Fruit fly (Drosophila melanogaster) whole organism, prepupa: ENCODE data around the gene Charon.
A peak's percentile ranks its signal among the peaks of the same experiment; 100 is the strongest.

Experiments used
- CG10631 ChIP-seq: fragments of 200-800 bp; sonication (Bioruptor generic); optimal IDR thresholded peaks from 2 replicates; lab custom pipeline; 2016; ENCODE audit warnings: missing biosample characterization, missing genetic modification characterization
- CG10669 ChIP-seq: fragments of 200-800 bp; sonication (Bioruptor generic); optimal IDR thresholded peaks from 3 replicates; lab custom pipeline; 2018; ENCODE audit warnings: missing biosample characterization, mild to moderate bottlenecking, missing genetic modification characterization, moderate library complexity
- CG11294 ChIP-seq: fragments of 200-800 bp; sonication (Bioruptor generic); IDR thresholded peaks from 2 replicates; pipeline ENCODE4 v1.3.6; 2022; ENCODE audit warnings: missing biosample characterization, missing genetic modification characterization
- CG1621 ChIP-seq: fragments of 200-800 bp; sonication (Bioruptor generic); optimal IDR thresholded peaks from 3 replicates; lab custom pipeline; 2018; ENCODE audit warnings: missing biosample characterization, mild to moderate bottlenecking, missing genetic modification characterization
- CG3032 ChIP-seq: fragments of 200-800 bp; optimal IDR thresholded peaks from 2 replicates; lab custom pipeline; 2019; ENCODE audit warnings: missing biosample characterization, mild to moderate bottlenecking, missing genetic modification characterization, moderate library complexity
- CG31627 ChIP-seq: fragments of 200-800 bp; sonication (Bioruptor generic); optimal IDR thresholded peaks from 3 replicates; lab custom pipeline; 2016; ENCODE audit warnings: missing biosample characterization, missing genetic modification characterization
- CG34406 ChIP-seq: fragments of 200-800 bp; sonication (Bioruptor generic); optimal IDR thresholded peaks from 3 replicates; lab custom pipeline; 2016; ENCODE audit warnings: missing biosample characterization, missing genetic modification characterization
- CG3919 ChIP-seq: fragments of 200-800 bp; sonication (Bioruptor generic); optimal IDR thresholded peaks from 3 replicates; lab custom pipeline; 2016; ENCODE audit warnings: missing biosample characterization, missing genetic modification characterization
- CG4318 ChIP-seq: fragments of 200-800 bp; sonication (Bioruptor generic); optimal IDR thresholded peaks from 3 replicates; lab custom pipeline; 2017; ENCODE audit warnings: missing biosample characterization, mild to moderate bottlenecking, missing genetic modification characterization
- CG6163 ChIP-seq: fragments of 200-800 bp; sonication (Bioruptor generic); IDR thresholded peaks from 3 replicates; pipeline ENCODE4 v1.3.6; 2022; ENCODE audit warnings: missing biosample characterization, missing genetic modification characterization
- CG6792 ChIP-seq: fragments of 200-800 bp; sonication (Bioruptor generic); optimal IDR thresholded peaks from 3 replicates; lab custom pipeline; 2016; ENCODE audit warnings: missing biosample characterization, missing genetic modification characterization
- CG6808 ChIP-seq: fragments of 200-800 bp; sonication (Bioruptor generic); optimal IDR thresholded peaks from 3 replicates; lab custom pipeline; 2017; ENCODE audit warnings: missing biosample characterization, missing genetic modification characterization, mild to moderate bottlenecking, moderate library complexity, missing genetic modification reagents
- CG6854 ChIP-seq: fragments of 200-800 bp; sonication (Bioruptor generic); optimal IDR thresholded peaks from 2 replicates; lab custom pipeline; 2017; ENCODE audit warnings: missing biosample characterization, mild to moderate bottlenecking, missing genetic modification characterization
- CG8119 ChIP-seq: fragments of 200-800 bp; sonication (Bioruptor generic); IDR thresholded peaks from 3 replicates; pipeline ENCODE4 v1.3.6; 2022; ENCODE audit warnings: missing biosample characterization, missing genetic modification characterization
- Eip75B ChIP-seq: fragments of 200-800 bp; sonication (Bioruptor generic); optimal IDR thresholded peaks from 3 replicates; lab custom pipeline; 2016; ENCODE audit warnings: missing biosample characterization, missing genetic modification characterization
- Eip93F ChIP-seq: fragments of 200-800 bp; sonication (Bioruptor generic); optimal IDR thresholded peaks from 2 replicates; lab custom pipeline; 2016; ENCODE audit warnings: missing biosample characterization, mild to moderate bottlenecking, missing genetic modification characterization
- Ets21C ChIP-seq: fragments of 200-800 bp; sonication (Bioruptor generic); optimal IDR thresholded peaks from 3 replicates; lab custom pipeline; 2016; ENCODE audit warnings: missing biosample characterization, missing genetic modification characterization
- Hr38 ChIP-seq: sonication (Bioruptor generic); optimal IDR thresholded peaks from 2 replicates; lab custom pipeline; 2016; ENCODE audit warnings: missing biosample characterization, missing genetic modification characterization
- Hr39 ChIP-seq: fragments of 200-800 bp; sonication (Bioruptor generic); optimal IDR thresholded peaks from 2 replicates; lab custom pipeline; 2016; ENCODE audit warnings: missing biosample characterization, missing genetic modification characterization
- Hr4 ChIP-seq: fragments of 200-800 bp; sonication (Bioruptor generic); optimal IDR thresholded peaks from 3 replicates; lab custom pipeline; 2016; ENCODE audit warnings: missing biosample characterization, missing genetic modification characterization
- Lpt ChIP-seq: fragments of 200-800 bp; sonication (Bioruptor generic); optimal IDR thresholded peaks from 3 replicates; lab custom pipeline; 2016; ENCODE audit warnings: missing biosample characterization, missing genetic modification characterization
- Met ChIP-seq: fragments of 200-800 bp; sonication (Bioruptor generic); optimal IDR thresholded peaks from 3 replicates; lab custom pipeline; 2016; ENCODE audit warnings: missing biosample characterization, missing genetic modification characterization
- Sox14 ChIP-seq: fragments of 200-800 bp; sonication (Bioruptor generic); optimal IDR thresholded peaks from 3 replicates; lab custom pipeline; 2016; ENCODE audit warnings: missing biosample characterization, missing genetic modification characterization
- dac ChIP-seq: fragments of 200-800 bp; sonication (Bioruptor generic); optimal IDR thresholded peaks from 2 replicates; lab custom pipeline; 2017; ENCODE audit warnings: missing biosample characterization, mild to moderate bottlenecking, missing genetic modification characterization
- dsx ChIP-seq: fragments of 200-800 bp; optimal IDR thresholded peaks from 3 replicates; lab custom pipeline; 2019; ENCODE audit warnings: missing biosample characterization, mild to moderate bottlenecking, missing genetic modification characterization, moderate library complexity; ENCODE audit not compliant: poor library complexity, severe bottlenecking
- eg ChIP-seq: fragments of 200-800 bp; sonication (Bioruptor generic); IDR thresholded peaks from 3 replicates; pipeline ENCODE4 v1.3.6; 2022; ENCODE audit warnings: missing biosample characterization, missing genetic modification characterization
- esn ChIP-seq: fragments of 200-800 bp; sonication (Bioruptor generic); optimal IDR thresholded peaks from 2 replicates; lab custom pipeline; 2016; ENCODE audit warnings: missing biosample characterization, mild to moderate bottlenecking, missing genetic modification characterization, moderate library complexity
- fd59A ChIP-seq: fragments of 200-800 bp; sonication (Bioruptor generic); optimal IDR thresholded peaks from 2 replicates; lab custom pipeline; 2017; ENCODE audit warnings: missing biosample characterization, mild to moderate bottlenecking, missing genetic modification characterization, missing genetic modification reagents
- fd85E ChIP-seq: fragments of 200-800 bp; sonication (Bioruptor generic); optimal IDR thresholded peaks from 3 replicates; lab custom pipeline; 2016; ENCODE audit warnings: missing biosample characterization, missing genetic modification characterization
- lz ChIP-seq: fragments of 200-800 bp; sonication (Bioruptor generic); optimal IDR thresholded peaks from 3 replicates; lab custom pipeline; 2016; ENCODE audit warnings: missing biosample characterization, missing genetic modification characterization
- salr ChIP-seq, 2 experiments: fragments of 200-800 bp; sonication (Bioruptor generic); optimal IDR thresholded peaks; 3 replicates each; lab custom pipeline; 2016 to 2018; ENCODE audit warnings: missing biosample characterization in 2 of 2, missing genetic modification characterization in 2 of 2, mild to moderate bottlenecking in 1 of 2
- ss ChIP-seq, 2 experiments: fragments of 200-800 bp; sonication (Bioruptor generic); optimal IDR thresholded peaks; 2 replicates in 1 of 2; 3 replicates in 1 of 2; lab custom pipeline; 2017 to 2018; ENCODE audit warnings: mild to moderate bottlenecking in 2 of 2, missing biosample characterization in 2 of 2, missing genetic modification characterization in 2 of 2, moderate library complexity in 1 of 2
- svp ChIP-seq: fragments of 200-800 bp; sonication (Bioruptor generic); peaks from one replicate; lab custom pipeline; 2016; ENCODE audit warnings: missing biosample characterization, missing genetic modification characterization
- topi ChIP-seq: fragments of 200-800 bp; sonication (Bioruptor generic); optimal IDR thresholded peaks from 3 replicates; lab custom pipeline; 2016; ENCODE audit warnings: missing biosample characterization, missing genetic modification characterization

Charon gene

DNA sequence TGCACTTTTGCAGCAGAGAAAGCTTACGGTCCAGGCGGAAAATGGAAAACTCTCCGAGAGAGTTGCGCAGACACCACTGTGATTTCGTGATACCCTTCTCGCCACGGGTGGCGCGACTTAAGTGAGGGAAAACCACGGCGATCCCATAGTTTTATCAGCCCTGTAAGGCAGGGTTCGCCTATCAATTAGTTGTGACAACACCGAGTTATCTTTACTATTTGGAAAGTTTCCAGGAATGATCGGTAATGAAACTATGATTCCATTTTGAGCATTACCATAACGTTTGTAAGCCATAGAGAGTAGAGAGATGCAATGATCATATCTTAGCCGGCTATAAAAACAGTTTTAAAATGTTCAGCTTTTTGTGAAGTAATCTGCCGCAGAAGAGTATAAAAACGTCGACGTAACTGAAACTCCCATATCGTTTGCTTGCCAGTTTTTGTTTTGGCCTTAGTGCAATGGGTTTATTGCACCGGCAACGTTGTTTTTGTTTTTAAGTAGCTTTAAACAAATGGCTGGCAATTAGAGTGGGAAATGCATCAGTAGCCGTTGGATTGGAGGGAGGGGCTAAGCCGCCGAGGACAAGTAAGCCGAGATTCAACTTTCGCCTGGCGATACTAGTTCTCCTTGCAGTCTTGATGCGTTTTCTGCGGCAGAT, 15.9 kb downstream of the Charon start (continued):
- no peak for TF ChIP-seq CG34406 (GFP tag; lab: Kevin White, UChicago)
- TF ChIP-seq Eip75B (GFP tag; lab: Kevin White, UChicago), result no peak

DNA sequence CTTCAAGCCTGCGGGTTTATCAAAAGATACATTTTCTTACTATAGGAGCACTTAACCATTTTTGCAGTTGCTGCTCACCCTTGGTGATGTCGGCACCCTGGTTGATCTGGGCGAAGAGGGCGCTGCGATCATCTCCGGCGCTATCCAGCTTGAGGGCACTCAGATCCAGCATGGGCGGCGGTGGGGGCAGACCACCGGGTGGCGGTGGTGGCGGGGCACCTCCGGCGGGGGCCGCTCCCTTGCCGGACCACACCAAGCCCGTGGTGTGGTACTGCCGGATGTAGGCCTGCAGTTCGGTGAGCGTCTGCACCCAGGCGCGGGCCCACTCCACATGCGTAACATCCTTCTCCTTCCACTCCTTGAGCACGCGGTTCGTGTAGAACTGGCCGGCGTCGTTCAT, 19.9 kb downstream of the Charon start:
- TF ChIP-seq CG6854 (no peak), Lpt (GFP tag; lab: Kevin White, UChicago) (no peak), fd59A (GFP tag; lab: Kevin White, UChicago) (no peak)

DNA sequence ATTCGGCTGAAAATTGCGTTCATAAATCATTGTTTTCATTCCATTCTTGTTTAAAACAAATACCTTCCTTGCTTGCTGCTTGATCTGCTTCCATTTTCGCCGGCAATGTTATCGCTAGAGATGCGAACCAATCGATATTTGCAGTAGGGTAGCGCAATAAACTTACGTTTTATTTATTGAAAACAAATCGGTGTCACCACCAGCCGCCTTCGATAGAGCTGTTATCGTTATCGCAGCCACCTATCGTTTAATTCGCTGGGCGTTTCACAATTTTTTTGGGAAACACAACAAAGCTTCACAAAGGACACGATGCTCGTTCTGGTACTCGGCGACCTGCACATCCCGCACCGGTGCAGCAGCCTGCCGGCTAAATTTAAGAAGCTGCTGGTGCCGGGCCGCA, 22.1 kb downstream of the Charon start, which contains the start of the genes Tfb4 and Vps29:
Gene Tfb4 (minus strand): TSS at position 124 of the 400 bp plus-strand sequence.
Gene Vps29 (plus strand): TSS at position 213 of the 400 bp plus-strand sequence.
- TF ChIP-seq Hr4 (no peak), Hr38 (GFP tag; lab: Kevin White, UChicago) (no peak), Sox14 (no peak), fd85E (no peak), Eip93F (no peak), CG31627 (GFP tag; lab: Kevin White, UChicago) (peak; percentile 48), ss (GFP tag; optimal IDR thresholded peaks at IDR 0.05; lab: Kevin White, UChicago) (no peak), CG10631 (GFP tag; lab: Kevin White, UChicago) (no peak), CG6163 (GFP tag; lab: Robert Waterston, UW) (peak; percentile 78), eg (GFP tag; lab: Robert Waterston, UW) (peak; percentile 58; the same call in 2 of the 3 replicates), CG34406 (GFP tag; lab: Kevin White, UChicago) (no peak), CG6792 (no peak), CG8119 (GFP tag; lab: Robert Waterston, UW) (no peak), esn (GFP tag; lab: Kevin White, UChicago) (peak; percentile 70), Ets21C (GFP tag; lab: Kevin White, UChicago) (no peak), CG4318 (GFP tag; lab: Kevin White, UChicago) (no peak), dac (GFP tag; lab: Kevin White, UChicago) (no peak), CG11294 (GFP tag; lab: Robert Waterston, UW) (no peak), salr (GFP tag; optimal IDR thresholded peaks at IDR 0.05; lab: Kevin White, UChicago) (no peak), Lpt (GFP tag; lab: Kevin White, UChicago) (no peak), svp (GFP tag; lab: Kevin White, UChicago) (no peak), CG3919 (GFP tag; lab: Kevin White, UChicago) (no peak), dsx (GFP tag; lab: Kevin White, UChicago) (no peak), Eip75B (GFP tag; lab: Kevin White, UChicago) (no peak), CG10669 (GFP tag; lab: Kevin White, UChicago) (no peak), Met (no peak), CG3032 (tag; lab: Kevin White, UChicago) (peak; percentile 31), lz (GFP tag; lab: Kevin White, UChicago) (peak; percentile 42), Hr39 (GFP tag; lab: Kevin White, UChicago) (no peak)

DNA sequence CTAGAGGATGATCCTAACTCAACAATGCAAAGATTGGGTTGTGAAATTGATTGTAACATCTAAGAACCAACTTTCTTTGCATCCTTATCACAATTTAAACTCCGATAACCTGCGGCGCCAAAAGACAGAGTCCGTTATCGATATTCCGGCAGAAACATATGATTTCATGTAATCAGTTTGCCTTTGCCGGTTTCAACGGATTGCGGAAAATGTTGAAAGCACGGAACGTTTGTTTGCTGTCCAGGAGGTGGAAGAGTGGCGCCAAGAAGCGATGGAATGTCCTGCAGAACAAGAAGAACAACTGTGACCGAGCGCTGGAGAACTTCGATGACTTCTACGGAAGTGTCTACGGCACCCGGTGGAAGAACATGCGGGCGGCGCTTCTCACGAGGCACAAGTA, 24.9 kb downstream of the Charon start:
- TF ChIP-seq topi (GFP tag; lab: Kevin White, UChicago), result no peak
- peak; percentile 95 for TF ChIP-seq CG1621 (tag; lab: Kevin White, UChicago)
- TF ChIP-seq CG6808 (GFP tag; lab: Kevin White, UChicago), result no peak
- no peak for TF ChIP-seq fd59A (GFP tag; lab: Kevin White, UChicago)
- TF ChIP-seq, all 60 proteins: peak for 1
